Worm (Caenorhabditis elegans) whole organism, L1 larva: Measurements from ENCODE around the gene C23G10.11.

Experiments used
- alr-1 ChIP-seq: fragments of 200-800 bp; sonication (Bioruptor generic); optimal IDR thresholded peaks from 2 replicates; lab custom pipeline; 2018; ENCODE audit warnings: borderline replicate concordance, mild to moderate bottlenecking, missing genetic modification characterization, missing compliant biosample characterization
- aly-2 ChIP-seq: fragments of 150-350 bp; optimal IDR thresholded peaks from 2 replicates; lab custom pipeline; 2014; ENCODE audit warnings: missing biosample characterization, missing genetic modification characterization
- elt-2 ChIP-seq: sonication (generic microtip); optimal IDR thresholded peaks from 2 replicates; lab custom pipeline; 2016; ENCODE audit warnings: missing genetic modification characterization, mild to moderate bottlenecking, inconsistent platforms, missing compliant biosample characterization, missing genetic modification reagents
- nhr-12 ChIP-seq: sonication (generic microtip); optimal IDR thresholded peaks from 2 replicates; lab custom pipeline; 2017; ENCODE audit warnings: missing biosample characterization, missing genetic modification characterization
- nhr-28 ChIP-seq: fragments of 150-350 bp; optimal IDR thresholded peaks from 2 replicates; lab custom pipeline; 2014; ENCODE audit warnings: missing biosample characterization, missing genetic modification characterization
- tlp-1 ChIP-seq: fragments of 150-350 bp; optimal IDR thresholded peaks from 2 replicates; lab custom pipeline; 2014; ENCODE audit warnings: missing biosample characterization, missing genetic modification characterization

- no peak for TF ChIP-seq elt-2 (tag; lab: Kevin White, UChicago)
- TF ChIP-seq alr-1 (tag; lab: Kevin White, UChicago): no peak
- TF ChIP-seq tlp-1: no peak
- no peak for TF ChIP-seq nhr-28 (tag; lab: Kevin White, UChicago)
- TF ChIP-seq nhr-12 (tag; lab: Kevin White, UChicago): no peak
- no peak for TF ChIP-seq aly-2 (tag; lab: Kevin White, UChicago)
Measured at ce11 chrIII:6240528-6240927, 25.2 kb upstream of the C23G10.11 start, which contains the start of gene T12A2.3.
